Fruit fly (Drosophila melanogaster) whole organism, embryonic: ENCODE data around the gene fry.

ENCODE experiments used
- Atf6 ChIP-seq: fragments of 200-800 bp; sonication (Bioruptor generic); IDR thresholded peaks from 2 replicates; pipeline ENCODE4 v1.3.6; 2022; ENCODE audit warnings: missing biosample characterization, missing genetic modification characterization
- BEAF-32 ChIP-seq: fragments of 200-800 bp; sonication (Bioruptor generic); optimal IDR thresholded peaks from 3 replicates; lab custom pipeline; 2017; ENCODE audit warnings: missing biosample characterization, missing genetic modification characterization, mild to moderate bottlenecking, moderate library complexity, missing genetic modification reagents
- Blimp-1 ChIP-seq: fragments of 200-800 bp; sonication (Bioruptor generic); optimal IDR thresholded peaks from 3 replicates; lab custom pipeline; 2018; ENCODE audit warnings: missing biosample characterization, missing genetic modification characterization, mild to moderate bottlenecking, moderate library complexity, missing genetic modification reagents
- BtbVII ChIP-seq: fragments of 200-800 bp; sonication (Bioruptor generic); optimal IDR thresholded peaks from 3 replicates; lab custom pipeline; 2017; ENCODE audit warnings: missing biosample characterization, mild to moderate bottlenecking, missing genetic modification characterization
- CG10959 ChIP-seq: fragments of 200-800 bp; sonication (Bioruptor generic); IDR thresholded peaks from 2 replicates; pipeline ENCODE4 v1.3.6; 2022; ENCODE audit warnings: missing biosample characterization, missing genetic modification characterization
- CG12071 ChIP-seq: fragments of 200-800 bp; sonication (Bioruptor generic); optimal IDR thresholded peaks from 3 replicates; lab custom pipeline; 2018; ENCODE audit warnings: missing biosample characterization, mild to moderate bottlenecking, missing genetic modification characterization
- CG12659 ChIP-seq: fragments of 200-800 bp; sonication (Bioruptor generic); optimal IDR thresholded peaks from 3 replicates; lab custom pipeline; 2017; ENCODE audit warnings: mild to moderate bottlenecking, missing biosample characterization, missing genetic modification reagents, missing genetic modification characterization
- CG12744 ChIP-seq: fragments of 200-800 bp; sonication (Bioruptor generic); optimal IDR thresholded peaks from 2 replicates; lab custom pipeline; 2016; ENCODE audit warnings: missing biosample characterization, missing genetic modification characterization
- CG13775 ChIP-seq: fragments of 200-800 bp; sonication (Bioruptor generic); optimal IDR thresholded peaks from 3 replicates; lab custom pipeline; 2017; ENCODE audit warnings: missing biosample characterization, mild to moderate bottlenecking, missing genetic modification characterization
- CG15514 ChIP-seq: fragments of 200-800 bp; sonication (Bioruptor generic); optimal IDR thresholded peaks from 3 replicates; lab custom pipeline; 2017; ENCODE audit warnings: missing biosample characterization, missing genetic modification characterization, mild to moderate bottlenecking, moderate library complexity, missing genetic modification reagents
- CG1647 ChIP-seq: fragments of 200-800 bp; sonication (Bioruptor generic); optimal IDR thresholded peaks from 3 replicates; lab custom pipeline; 2016; ENCODE audit warnings: missing biosample characterization, missing genetic modification characterization
- CG16863 ChIP-seq: fragments of 200-800 bp; sonication (Bioruptor generic); optimal IDR thresholded peaks from 3 replicates; lab custom pipeline; 2016; ENCODE audit warnings: missing biosample characterization, missing genetic modification characterization
- CG17612 ChIP-seq: fragments of 200-800 bp; sonication (Bioruptor generic); IDR thresholded peaks from 2 replicates; pipeline ENCODE4 v1.3.6; 2022; ENCODE audit warnings: missing biosample characterization, missing genetic modification characterization
- CG18619 ChIP-seq: fragments of 200-800 bp; sonication (Bioruptor generic); optimal IDR thresholded peaks from 3 replicates; lab custom pipeline; 2017; ENCODE audit warnings: missing biosample characterization, mild to moderate bottlenecking, missing genetic modification characterization
- CG43689 ChIP-seq: fragments of 200-800 bp; sonication (Bioruptor generic); IDR thresholded peaks from 2 replicates; pipeline ENCODE4 v1.3.6; 2022; ENCODE audit warnings: missing biosample characterization, missing genetic modification characterization
- CG4854 ChIP-seq: fragments of 200-800 bp; sonication (Bioruptor generic); optimal IDR thresholded peaks from 2 replicates; lab custom pipeline; 2016; ENCODE audit warnings: missing biosample characterization, missing genetic modification characterization, inconsistent platforms
- CG6689 ChIP-seq: fragments of 200-800 bp; sonication (Bioruptor generic); IDR thresholded peaks from 2 replicates; pipeline ENCODE4 v1.3.6; 2022; ENCODE audit warnings: missing biosample characterization, missing genetic modification characterization
- CG7271 ChIP-seq: fragments of 200-800 bp; sonication (Bioruptor generic); optimal IDR thresholded peaks from 2 replicates; lab custom pipeline; 2018; ENCODE audit warnings: missing biosample characterization, mild to moderate bottlenecking, missing genetic modification characterization, moderate library complexity
- CG8944 ChIP-seq: fragments of 200-800 bp; sonication (Bioruptor generic); optimal IDR thresholded peaks from 3 replicates; lab custom pipeline; 2016; ENCODE audit warnings: missing biosample characterization, missing genetic modification characterization
- CrebB ChIP-seq: fragments of 200-800 bp; sonication (Bioruptor generic); optimal IDR thresholded peaks from 3 replicates; lab custom pipeline; 2018; ENCODE audit warnings: missing biosample characterization, mild to moderate bottlenecking, missing genetic modification characterization
- D ChIP-seq, 2 experiments: fragments of 200-800 bp in 1 of 2; fragments of >200 bp in 1 of 2; sonication (Bioruptor generic) in 1 of 2; optimal IDR thresholded peaks; 2 replicates in 1 of 2; 3 replicates in 1 of 2; lab custom pipeline; 2017; ENCODE audit warnings: mild to moderate bottlenecking in 1 of 2, missing biosample characterization in 1 of 2, missing genetic modification characterization in 1 of 2, missing genetic modification reagents in 1 of 2
- Dbx ChIP-seq: fragments of 200-800 bp; sonication (Bioruptor generic); IDR thresholded peaks from 3 replicates; pipeline ENCODE4 v1.3.6; 2022; ENCODE audit warnings: missing biosample characterization, missing genetic modification characterization
- Doc2 ChIP-seq: fragments of 200-800 bp; sonication (Bioruptor generic); IDR thresholded peaks from 2 replicates; pipeline ENCODE4 v1.3.6; 2022; ENCODE audit warnings: missing biosample characterization, missing genetic modification characterization
- Dp ChIP-seq: fragments of 200-800 bp; sonication (Bioruptor generic); optimal IDR thresholded peaks from 2 replicates; lab custom pipeline; 2018; ENCODE audit warnings: missing biosample characterization, mild to moderate bottlenecking, missing genetic modification characterization, moderate library complexity
- E2f1 ChIP-seq: fragments of 200-800 bp; sonication (Bioruptor generic); IDR thresholded peaks from 2 replicates; pipeline ENCODE4 v1.3.6; 2022; ENCODE audit warnings: missing biosample characterization, missing genetic modification characterization
- Fer3 ChIP-seq: fragments of 200-800 bp; sonication (Bioruptor generic); optimal IDR thresholded peaks from 2 replicates; lab custom pipeline; 2018; ENCODE audit warnings: missing biosample characterization, mild to moderate bottlenecking, missing genetic modification characterization, moderate library complexity
- Gug ChIP-seq: fragments of 200-800 bp; sonication (Bioruptor generic); IDR thresholded peaks from 4 replicates; pipeline ENCODE4 v1.3.6; 2022; ENCODE audit warnings: missing biosample characterization, missing genetic modification characterization
- HLH4C ChIP-seq: fragments of 200-800 bp; sonication (Bioruptor generic); IDR thresholded peaks from 3 replicates; pipeline ENCODE4 v1.3.6; 2022; ENCODE audit warnings: missing biosample characterization, missing genetic modification characterization; ENCODE audit not compliant: partially characterized antibody
- Hmr ChIP-seq: fragments of 200-800 bp; sonication (Bioruptor generic); optimal IDR thresholded peaks from 3 replicates; lab custom pipeline; 2017; ENCODE audit warnings: mild to moderate bottlenecking, missing biosample characterization, missing genetic modification reagents, missing genetic modification characterization
- Jarid2 ChIP-seq: fragments of 200-800 bp; sonication (Bioruptor generic); optimal IDR thresholded peaks from 3 replicates; lab custom pipeline; 2017; ENCODE audit warnings: mild to moderate bottlenecking, missing biosample characterization, missing genetic modification reagents, missing genetic modification characterization
- Myb ChIP-seq: fragments of 200-800 bp; sonication (Bioruptor generic); optimal IDR thresholded peaks from 2 replicates; lab custom pipeline; 2016; ENCODE audit warnings: missing biosample characterization, missing genetic modification characterization
- Nf-YB ChIP-seq: fragments of 200-800 bp; sonication (Bioruptor generic); optimal IDR thresholded peaks from 3 replicates; lab custom pipeline; 2019; ENCODE audit warnings: missing biosample characterization, mild to moderate bottlenecking, missing genetic modification characterization, moderate library complexity
- Scr ChIP-seq: fragments of 200-800 bp; sonication (Bioruptor generic); IDR thresholded peaks from 2 replicates; pipeline ENCODE4 v1.3.6; 2022; ENCODE audit warnings: missing biosample characterization, missing genetic modification characterization; ENCODE audit not compliant: partially characterized antibody
- Stat92E ChIP-seq, 3 experiments: fragments of >200 bp in 2 of 3; fragments of 200-800 bp in 1 of 3; sonication (Bioruptor generic) in 1 of 3; optimal IDR thresholded peaks; 2 replicates each; lab custom pipeline; 2017 to 2019; ENCODE audit warnings: missing biosample characterization in 3 of 3, missing genetic modification characterization in 3 of 3, mild to moderate bottlenecking in 1 of 3, moderate library complexity in 1 of 3
- Vsx1 ChIP-seq: fragments of 200-800 bp; sonication (Bioruptor generic); optimal IDR thresholded peaks from 2 replicates; lab custom pipeline; 2017; ENCODE audit warnings: missing biosample characterization, mild to moderate bottlenecking, missing genetic modification characterization, missing genetic modification reagents
- bcd ChIP-seq: fragments of 200-800 bp; sonication (Bioruptor generic); optimal IDR thresholded peaks from 2 replicates; lab custom pipeline; 2017; ENCODE audit warnings: missing biosample characterization, mild to moderate bottlenecking, missing genetic modification characterization
- danr ChIP-seq: fragments of 200-800 bp; sonication (Bioruptor generic); IDR thresholded peaks from 2 replicates; pipeline ENCODE4 v1.3.6; 2022; ENCODE audit warnings: missing biosample characterization, missing genetic modification characterization
- dm ChIP-seq: fragments of 200-800 bp; sonication (Bioruptor generic); optimal IDR thresholded peaks from 3 replicates; lab custom pipeline; 2016; ENCODE audit warnings: missing biosample characterization, missing genetic modification characterization
- dmrt99B ChIP-seq: fragments of 200-800 bp; sonication (Bioruptor generic); optimal IDR thresholded peaks from 2 replicates; lab custom pipeline; 2018; ENCODE audit warnings: missing biosample characterization, mild to moderate bottlenecking, missing genetic modification characterization, moderate library complexity
- dpn ChIP-seq, 2 experiments: fragments of 200-800 bp; sonication (Bioruptor generic); optimal IDR thresholded peaks; 3 replicates each; lab custom pipeline; 2016; ENCODE audit warnings: missing biosample characterization in 2 of 2, missing genetic modification characterization in 2 of 2
- h ChIP-seq: fragments of >200 bp; optimal IDR thresholded peaks from 2 replicates; lab custom pipeline; 2017
- jigr1 ChIP-seq: fragments of 200-800 bp; sonication (Bioruptor generic); IDR thresholded peaks from 3 replicates; pipeline ENCODE4 v1.3.6; 2022; ENCODE audit warnings: missing biosample characterization, missing genetic modification characterization
- mld ChIP-seq: fragments of 200-800 bp; sonication (Bioruptor generic); IDR thresholded peaks from 3 replicates; pipeline ENCODE4 v1.3.6; 2022; ENCODE audit warnings: missing biosample characterization, missing genetic modification characterization; ENCODE audit not compliant: partially characterized antibody
- pfk ChIP-seq: fragments of 200-800 bp; sonication (Bioruptor generic); optimal IDR thresholded peaks from 2 replicates; lab custom pipeline; 2018; ENCODE audit warnings: missing biosample characterization, mild to moderate bottlenecking, missing genetic modification characterization, moderate library complexity
- salm ChIP-seq: fragments of 200-800 bp; sonication (Bioruptor generic); optimal IDR thresholded peaks from 2 replicates; lab custom pipeline; 2018; ENCODE audit warnings: missing biosample characterization, mild to moderate bottlenecking, missing genetic modification characterization
- slbo ChIP-seq: fragments of 200-800 bp; sonication (Bioruptor generic); IDR thresholded peaks from 2 replicates; pipeline ENCODE4 v1.3.6; 2022; ENCODE audit warnings: missing biosample characterization, missing genetic modification characterization
- so ChIP-seq: fragments of 200-800 bp; sonication (Bioruptor generic); IDR thresholded peaks from 3 replicates; pipeline ENCODE4 v1.3.6; 2022; ENCODE audit warnings: missing biosample characterization, missing genetic modification characterization
- tna ChIP-seq: fragments of 200-800 bp; sonication (Bioruptor generic); IDR thresholded peaks from 2 replicates; pipeline ENCODE4 v1.3.6; 2022; ENCODE audit warnings: missing biosample characterization, missing genetic modification characterization; ENCODE audit not compliant: partially characterized antibody
- vfl ChIP-seq: fragments of 200-800 bp; sonication (Bioruptor generic); optimal IDR thresholded peaks from 2 replicates; lab custom pipeline; 2016; ENCODE audit warnings: missing biosample characterization, missing genetic modification characterization
- zfh1 ChIP-seq: fragments of 200-800 bp; sonication (Bioruptor generic); IDR thresholded peaks from 3 replicates; pipeline ENCODE4 v1.3.6; 2022; ENCODE audit warnings: missing biosample characterization, missing genetic modification characterization

Gene fry

dm6 chr3L:9723108-9723507 is 44.2 kb upstream of the fry start, which contains the start of the genes nbs and defl (continued):
- peak; percentile 48 for TF ChIP-seq Myb (GFP tag; lab: Kevin White, UChicago)
- TF ChIP-seq salm (tag; lab: Kevin White, UChicago): no peak
- TF ChIP-seq D (optimal IDR thresholded peaks at IDR 0.05; lab: Kevin White, UChicago): no peak
- no peak for TF ChIP-seq D (GFP tag; optimal IDR thresholded peaks at IDR 0.05; lab: Kevin White, UChicago)
- no peak for TF ChIP-seq HLH4C (GFP tag; lab: Robert Waterston, UW)
- TF ChIP-seq bcd (GFP tag; lab: Kevin White, UChicago): peak; percentile 65
- TF ChIP-seq pfk (GFP tag; lab: Kevin White, UChicago): no peak
- no peak for TF ChIP-seq mld (GFP tag; lab: Robert Waterston, UW)
- peak; percentile 19 for TF ChIP-seq dm (GFP tag; lab: Kevin White, UChicago)
- no peak for TF ChIP-seq Blimp-1
- peak; percentile 61; the same call in 3 of the 4 replicates for TF ChIP-seq Gug (GFP tag; lab: Robert Waterston, UW)
- TF ChIP-seq vfl: peak; percentile 19
- TF ChIP-seq Jarid2 (GFP tag; lab: Kevin White, UChicago): no peak
- peak; percentile 65 for TF ChIP-seq Scr (GFP tag; lab: Robert Waterston, UW)
- no peak for TF ChIP-seq CG12071
- no peak for TF ChIP-seq jigr1
- TF ChIP-seq Fer3 (tag; lab: Kevin White, UChicago): peak; percentile 66
- no peak for TF ChIP-seq Doc2 (GFP tag; lab: Robert Waterston, UW)
- peak; percentile 69; the same call in 2 of the 3 replicates for TF ChIP-seq zfh1 (GFP tag; lab: Robert Waterston, UW)
- TF ChIP-seq CG4854 (GFP tag; lab: Kevin White, UChicago): peak; percentile 48
- TF ChIP-seq CG17612 (GFP tag; lab: Robert Waterston, UW): no peak
- TF ChIP-seq Dp (GFP tag; lab: Kevin White, UChicago): peak; percentile 33
- peak; percentile 71 for TF ChIP-seq BEAF-32 (GFP tag; lab: Kevin White, UChicago)
- no peak for TF ChIP-seq Stat92E (GFP tag; optimal IDR thresholded peaks at IDR 0.05; lab: Kevin White, UChicago)
- TF ChIP-seq CG43689 (GFP tag; lab: Robert Waterston, UW): no peak
- TF ChIP-seq danr (GFP tag; lab: Robert Waterston, UW): peak; percentile 44; the same call in 1 of the 2 replicates
- TF ChIP-seq tna: no peak
- peak; percentile 77 to 86 for TF ChIP-seq dpn (GFP tag; optimal IDR thresholded peaks at IDR 0.05; lab: Kevin White, UChicago)
- no peak for TF ChIP-seq CG18619
- peak; percentile 68 for TF ChIP-seq CG6689 (GFP tag; lab: Robert Waterston, UW)
- peak; percentile 72 for TF ChIP-seq Dbx
- peak; percentile 74 for TF ChIP-seq CG12659 (GFP tag; lab: Kevin White, UChicago)
- TF ChIP-seq Hmr (GFP tag; lab: Kevin White, UChicago): no peak
- no peak for TF ChIP-seq Vsx1
- TF ChIP-seq CG8944: peak; percentile 50
- no peak for TF ChIP-seq Nf-YB (GFP tag; lab: Kevin White, UChicago)
- peak; percentile 72 for TF ChIP-seq E2f1 (GFP tag; lab: Robert Waterston, UW)
- TF ChIP-seq CG7271 (tag; lab: Kevin White, UChicago): no peak
- peak; percentile 39 for TF ChIP-seq CG13775 (GFP tag; lab: Kevin White, UChicago)
- TF ChIP-seq CG12744: peak; percentile 34
- TF ChIP-seq slbo (GFP tag; lab: Robert Waterston, UW): peak; percentile 83
- no peak for TF ChIP-seq CG10959 (GFP tag; lab: Robert Waterston, UW)
- no peak for TF ChIP-seq dmrt99B (tag; lab: Kevin White, UChicago)
- TF ChIP-seq Atf6 (GFP tag; lab: Robert Waterston, UW): peak; percentile 71
- peak; percentile 49 for TF ChIP-seq CG16863 (GFP tag; lab: Kevin White, UChicago)
- no peak for TF ChIP-seq CrebB
- TF ChIP-seq CG15514 (GFP tag; lab: Kevin White, UChicago): no peak
- TF ChIP-seq h (lab: Kevin White, UChicago): no peak
- no peak for TF ChIP-seq BtbVII (GFP tag; lab: Kevin White, UChicago)
- peak; percentile 31 for TF ChIP-seq CG1647 (GFP tag; lab: Kevin White, UChicago)
- no peak; the same call in 2 of the 3 replicates for TF ChIP-seq so (GFP tag; lab: Robert Waterston, UW)
